Worm (Caenorhabditis elegans) whole organism, L4/young adult: ENCODE measurements around the gene pqn-67.

Experiments
- W03F9.2 ChIP-seq: fragments of 150-350 bp; optimal IDR thresholded peaks from 2 replicates; lab custom pipeline; 2014; ENCODE audit warnings: missing biosample characterization, missing genetic modification characterization
- dao-5 ChIP-seq: sonication (generic microtip); optimal IDR thresholded peaks from 2 replicates; lab custom pipeline; 2016; ENCODE audit warnings: missing genotype, missing genetic modification characterization, moderate library complexity, missing compliant biosample characterization
- him-1 ChIP-seq: sonication (generic microtip); optimal IDR thresholded peaks from 2 replicates; lab custom pipeline; 2016; ENCODE audit warnings: missing genotype, missing genetic modification reagents, missing genetic modification characterization, missing compliant biosample characterization

The pqn-67 gene

DNA sequence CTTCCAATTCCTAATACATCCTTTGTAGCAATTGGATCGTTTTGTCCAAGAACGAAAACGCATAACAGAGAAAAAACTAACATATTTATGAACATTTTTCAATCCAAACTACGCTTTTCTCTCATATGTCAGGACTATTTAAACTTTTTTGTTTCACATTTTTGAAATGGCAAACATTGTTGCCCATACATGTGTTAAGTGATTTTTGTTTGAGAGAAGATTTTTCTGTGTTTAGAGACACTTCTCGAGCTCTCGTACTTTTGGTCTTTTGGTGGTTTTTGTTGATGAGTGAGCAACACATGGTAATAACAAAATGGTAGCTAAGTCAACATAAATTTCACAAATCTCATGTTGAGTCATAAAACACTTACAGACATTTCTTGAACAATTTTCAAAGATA is 19.2 kb upstream of the pqn-67 start, which contains the start of gene ttr-28:
Gene ttr-28 (minus strand): TSS at position 101 of the 400 bp plus-strand sequence.
- no peak for TF ChIP-seq him-1 (tag; lab: Kevin White, UChicago)

DNA sequence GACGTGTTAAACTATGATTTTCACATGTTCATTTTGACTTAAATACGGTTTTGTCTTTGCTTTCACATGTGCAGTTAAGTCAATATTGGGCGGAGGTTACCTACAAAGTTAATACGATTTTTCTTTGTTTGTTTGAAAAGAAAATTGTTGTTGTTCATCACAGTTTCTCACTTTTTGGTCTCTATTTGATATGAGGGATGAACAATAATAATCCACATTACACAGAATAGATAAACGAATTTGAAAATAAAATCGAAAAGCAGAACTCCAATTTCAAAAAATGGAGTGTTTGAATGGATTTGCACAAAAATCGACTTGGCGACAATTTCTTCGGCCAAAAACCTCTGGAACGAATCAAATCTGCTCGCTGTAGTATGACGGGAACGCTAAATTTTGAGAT is 17.5 kb upstream of the pqn-67 start, which contains the start of gene ttr-29:
Gene ttr-29 (minus strand): TSS at position 101 of the 400 bp plus-strand sequence.
- TF ChIP-seq him-1 (tag; lab: Kevin White, UChicago) (no peak), W03F9.2 (tag; lab: Kevin White, UChicago) (no peak), dao-5 (tag; lab: Kevin White, UChicago) (no peak)

ce11 chrV:12907436-12907835 is 16.8 kb upstream of the pqn-67 start:
- TF ChIP-seq dao-5 (tag; lab: Kevin White, UChicago) (no peak), him-1 (tag; lab: Kevin White, UChicago) (no peak), W03F9.2 (tag; lab: Kevin White, UChicago) (no peak)

DNA sequence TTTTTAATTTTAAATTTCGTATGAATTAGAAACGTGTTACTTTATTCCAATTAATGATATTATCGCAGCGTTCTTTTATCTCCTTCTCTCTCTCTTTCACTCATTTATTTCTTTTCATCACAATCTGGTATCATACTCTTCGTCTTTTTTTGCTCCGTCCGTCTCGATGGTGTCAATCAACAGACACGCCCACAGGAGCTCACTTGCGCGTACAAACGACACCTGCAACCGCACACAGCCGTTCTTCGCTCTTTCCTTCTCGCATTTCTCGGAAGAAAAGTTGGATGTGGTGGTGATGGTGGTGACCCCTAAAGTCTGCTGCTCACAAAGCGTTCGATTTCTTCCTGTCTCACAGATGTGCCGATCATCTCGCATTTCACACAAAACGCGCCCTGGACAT is 15.6 kb upstream of the pqn-67 start:
- TF ChIP-seq dao-5 (tag; lab: Kevin White, UChicago): no peak
- no peak for TF ChIP-seq W03F9.2 (tag; lab: Kevin White, UChicago)
- no peak for TF ChIP-seq him-1 (tag; lab: Kevin White, UChicago)

DNA sequence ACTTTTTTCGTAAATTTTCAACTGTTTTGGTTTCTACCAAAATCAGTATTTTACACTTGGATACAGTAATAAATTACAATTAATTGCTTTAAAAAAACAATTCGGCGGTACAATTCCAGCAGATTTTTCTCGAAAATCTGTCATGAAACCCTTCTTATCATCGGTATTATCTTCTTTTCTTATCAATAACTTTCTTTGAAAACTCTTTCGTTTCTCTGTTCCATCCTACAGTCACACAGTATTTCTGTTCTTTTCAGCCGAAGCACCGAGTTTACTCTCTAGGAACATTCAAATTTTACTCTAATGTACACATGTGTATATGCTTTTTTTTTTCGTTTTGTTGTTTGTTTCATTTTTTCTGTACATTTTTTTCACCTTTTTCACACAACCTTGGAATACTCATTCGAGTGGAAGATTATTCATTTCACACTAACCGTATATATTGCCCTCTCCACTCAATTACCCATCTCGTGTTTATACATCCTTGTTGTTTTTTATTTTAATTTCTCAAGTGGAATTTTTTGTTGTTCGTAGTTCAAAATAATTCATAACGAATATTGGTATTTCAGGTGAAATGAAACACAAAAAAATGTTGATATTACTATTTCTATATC is 14.6 kb upstream of the pqn-67 start, which contains the start of gene nid-1:
Gene nid-1 (plus strand): TSS at position 564 of the 614 bp plus-strand sequence.
- no peak for TF ChIP-seq him-1 (tag; lab: Kevin White, UChicago)
- TF ChIP-seq W03F9.2 (tag; lab: Kevin White, UChicago): peak; percentile 40
- TF ChIP-seq dao-5 (tag; lab: Kevin White, UChicago): no peak

DNA sequence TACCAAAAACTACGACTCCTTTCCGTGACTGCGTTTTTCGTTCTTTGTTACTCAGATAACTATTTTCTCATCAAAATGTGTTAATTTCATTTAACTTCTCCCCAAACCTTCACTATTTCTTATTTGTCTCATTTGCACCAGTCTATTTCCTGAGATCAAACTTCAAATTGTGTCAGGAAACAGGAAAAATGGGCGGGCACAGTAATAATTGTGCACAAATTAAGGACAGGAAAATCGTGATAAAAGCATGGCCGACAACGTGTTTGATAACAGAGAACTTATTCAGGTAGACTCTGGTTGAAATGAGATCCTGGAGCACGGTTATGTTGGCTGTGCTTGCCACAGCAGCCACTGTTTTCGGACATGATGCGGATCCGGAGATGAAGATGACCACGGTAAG is 4.5 kb upstream of the pqn-67 start, which contains the start of gene lipl-1:
Gene lipl-1 (plus strand): TSS at position 282 of the 400 bp plus-strand sequence.
- TF ChIP-seq W03F9.2 (tag; lab: Kevin White, UChicago) (no peak), dao-5 (tag; lab: Kevin White, UChicago) (no peak), him-1 (tag; lab: Kevin White, UChicago) (no peak)

DNA sequence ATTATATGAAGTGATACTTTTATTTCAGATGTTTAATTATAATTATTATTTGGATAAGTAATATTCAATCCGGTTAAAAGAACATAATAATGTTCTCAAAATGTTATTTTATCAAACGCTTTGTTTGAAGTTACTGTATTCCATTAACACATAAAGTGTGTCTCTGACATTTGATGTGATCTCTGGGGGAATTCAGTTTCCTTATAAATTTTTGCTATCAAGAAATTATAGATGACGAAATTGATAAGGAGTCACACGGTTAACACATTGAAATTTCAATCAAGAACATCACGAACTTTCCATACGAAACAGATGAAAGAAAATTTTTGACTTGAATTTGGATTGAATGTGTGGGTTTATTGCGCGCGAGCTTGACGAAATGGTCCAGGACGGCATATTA is 2.5 kb upstream of the pqn-67 start:
- TF ChIP-seq dao-5 (tag; lab: Kevin White, UChicago) (no peak), W03F9.2 (tag; lab: Kevin White, UChicago) (no peak), him-1 (tag; lab: Kevin White, UChicago) (no peak)

- no peak for TF ChIP-seq him-1 (tag; lab: Kevin White, UChicago)
- TF ChIP-seq dao-5 (tag; lab: Kevin White, UChicago): no peak
- no peak for TF ChIP-seq W03F9.2 (tag; lab: Kevin White, UChicago)
These were observed 1.9 kb upstream of the pqn-67 start, which contains the start of gene dhrs-4 for ce11 chrV:12922308-12922707. Gene dhrs-4, plus strand, starts transcription at chrV:12922608.

ce11 chrV:12928929-12929532 is 4.8 kb downstream of the pqn-67 start, which contains the start of gene T16G1.2:
Gene T16G1.2, plus strand, starts transcription at chrV:12929482.
- TF ChIP-seq dao-5 (tag; lab: Kevin White, UChicago) (no peak), him-1 (tag; lab: Kevin White, UChicago) (no peak), W03F9.2 (tag; lab: Kevin White, UChicago) (no peak)

DNA sequence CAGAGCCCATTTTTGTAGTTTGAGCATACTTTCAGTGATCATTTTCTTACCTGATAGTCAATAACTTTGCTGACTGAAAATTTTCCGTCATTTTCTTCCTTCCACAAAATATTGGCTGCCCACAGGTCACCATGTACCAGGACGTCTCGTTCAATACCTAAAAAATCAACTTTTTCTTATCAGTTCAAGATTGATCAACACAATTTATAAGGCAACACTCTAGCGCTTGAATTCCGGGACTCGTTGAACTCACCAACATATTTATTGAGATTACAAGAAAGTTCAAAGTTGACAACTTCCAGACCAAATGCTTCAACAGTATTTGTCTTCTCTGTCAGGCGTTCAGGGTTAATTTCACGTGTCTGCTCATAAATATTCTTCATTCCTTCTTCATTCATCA is 9.4 kb downstream of the pqn-67 start:
- no peak for TF ChIP-seq W03F9.2 (tag; lab: Kevin White, UChicago)
- TF ChIP-seq him-1 (tag; lab: Kevin White, UChicago): no peak
- TF ChIP-seq dao-5 (tag; lab: Kevin White, UChicago): no peak

DNA sequence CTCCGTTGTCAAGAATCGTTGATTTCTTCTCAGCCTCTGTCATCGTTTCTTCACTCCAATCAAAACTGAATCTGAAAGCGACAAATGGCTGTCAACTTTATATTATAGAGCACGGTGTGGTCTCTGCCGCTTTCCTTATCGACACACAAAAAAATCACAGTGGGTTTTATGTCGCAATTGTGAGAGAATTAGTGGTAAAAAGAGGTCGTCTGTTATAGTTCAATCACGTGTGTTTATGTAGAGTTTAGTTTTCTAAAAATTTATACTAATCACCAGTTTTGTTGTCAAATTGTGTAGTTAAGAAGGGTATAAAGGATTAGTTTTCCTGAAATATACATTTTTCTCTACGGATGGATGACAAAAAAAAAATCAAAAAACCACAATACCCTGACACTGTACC is 10.7 kb downstream of the pqn-67 start, which contains the start of gene T16G1.7:
Gene T16G1.7 (minus strand): TSS at position 137 of the 400 bp plus-strand sequence.
- TF ChIP-seq W03F9.2 (tag; lab: Kevin White, UChicago) (no peak), him-1 (tag; lab: Kevin White, UChicago) (no peak), dao-5 (tag; lab: Kevin White, UChicago) (no peak)

ce11 chrV:12937098-12937497 is 12.9 kb downstream of the pqn-67 start, which contains the start of gene T16G1.6:
Gene T16G1.6, minus strand, starts transcription at chrV:12937174.
- TF ChIP-seq him-1 (tag; lab: Kevin White, UChicago) (no peak), W03F9.2 (tag; lab: Kevin White, UChicago) (no peak), dao-5 (tag; lab: Kevin White, UChicago) (no peak)

ce11 chrV:12939434-12939833 is 15.2 kb downstream of the pqn-67 start, which contains the start of gene T16G1.5:
Gene T16G1.5, minus strand, starts transcription at chrV:12939552.
- TF ChIP-seq dao-5 (tag; lab: Kevin White, UChicago): no peak
- TF ChIP-seq W03F9.2 (tag; lab: Kevin White, UChicago): no peak
- no peak for TF ChIP-seq him-1 (tag; lab: Kevin White, UChicago)
